Fruit fly (Drosophila melanogaster): ENCODE results near the gene CG13689.

dm6 chr2L:604060-604459, 1.4 kb downstream of the CG13689 start:
- no peak for TF ChIP-seq dsf (GFP tag; optimal IDR thresholded peaks at IDR 0.05; ENCODE audit: borderline replicate concordance)
- no peak for TF ChIP-seq h (GFP tag; optimal IDR thresholded peaks at IDR 0.05)
- TF ChIP-seq Myc (optimal IDR thresholded peaks at IDR 0.05), result no peak
- no peak for TF ChIP-seq psq (GFP tag; optimal IDR thresholded peaks at IDR 0.05)
- TF ChIP-seq pan (optimal IDR thresholded peaks at IDR 0.05), result no peak
- TF ChIP-seq CG9705 (GFP tag; optimal IDR thresholded peaks at IDR 0.05), result no peak
- TF ChIP-seq Abd-B (GFP tag; optimal IDR thresholded peaks at IDR 0.05), result no peak
- TF ChIP-seq usp (GFP tag; optimal IDR thresholded peaks at IDR 0.05), result no peak
- no peak for TF ChIP-seq Hr83 (GFP tag; optimal IDR thresholded peaks at IDR 0.05; ENCODE audit: poor library complexity, severe bottlenecking)
- no peak for TF ChIP-seq Sp1 (GFP tag; optimal IDR thresholded peaks at IDR 0.05)
- TF ChIP-seq jim (GFP tag; optimal IDR thresholded peaks at IDR 0.05), result no peak
- no peak for TF ChIP-seq fru (GFP tag; optimal IDR thresholded peaks at IDR 0.05)
